Fruit fly (Drosophila melanogaster) whole organism, embryonic: ENCODE measurements around the gene Jhbp7.

Experiments used
- Abd-B ChIP-seq: fragments of 200-800 bp; sonication (Bioruptor generic); optimal IDR thresholded peaks from 2 replicates; lab custom pipeline; 2018; ENCODE audit warnings: missing biosample characterization, mild to moderate bottlenecking, missing genetic modification characterization, moderate library complexity
- Ada2b ChIP-seq: fragments of 200-800 bp; sonication (Bioruptor generic); IDR thresholded peaks from 2 replicates; pipeline ENCODE4 v1.3.6; 2022; ENCODE audit warnings: missing biosample characterization, missing genetic modification characterization
- Adf1 ChIP-seq: fragments of 200-800 bp; sonication (Bioruptor generic); IDR thresholded peaks from 2 replicates; pipeline ENCODE4 v1.3.6; 2022; ENCODE audit warnings: missing biosample characterization, missing genetic modification characterization
- CG10209 ChIP-seq: fragments of 200-800 bp; sonication (Bioruptor generic); optimal IDR thresholded peaks from 3 replicates; lab custom pipeline; 2017; ENCODE audit warnings: missing biosample characterization, mild to moderate bottlenecking, missing genetic modification characterization, missing genetic modification reagents
- CG13424 ChIP-seq: fragments of 200-800 bp; sonication (Bioruptor generic); optimal IDR thresholded peaks from 2 replicates; lab custom pipeline; 2019; ENCODE audit warnings: missing biosample characterization, mild to moderate bottlenecking, missing genetic modification characterization, moderate library complexity
- CG15601 ChIP-seq: fragments of 200-800 bp; sonication (Bioruptor generic); optimal IDR thresholded peaks from 3 replicates; lab custom pipeline; 2019; ENCODE audit warnings: missing biosample characterization, mild to moderate bottlenecking, missing genetic modification characterization, moderate library complexity
- CG16815 ChIP-seq: fragments of 200-800 bp; sonication (Bioruptor generic); optimal IDR thresholded peaks from 3 replicates; lab custom pipeline; 2017; ENCODE audit warnings: missing biosample characterization, mild to moderate bottlenecking, missing genetic modification characterization
- CG17361 ChIP-seq: fragments of 200-800 bp; sonication (Bioruptor generic); IDR thresholded peaks from 3 replicates; pipeline ENCODE4 v1.3.6; 2022; ENCODE audit warnings: missing biosample characterization, missing genetic modification characterization
- CG17802 ChIP-seq: fragments of 200-800 bp; sonication (Bioruptor generic); optimal IDR thresholded peaks from 2 replicates; lab custom pipeline; 2018; ENCODE audit warnings: missing biosample characterization, mild to moderate bottlenecking, missing genetic modification characterization, moderate library complexity
- CG2875 ChIP-seq: fragments of 200-800 bp; sonication (Bioruptor generic); optimal IDR thresholded peaks from 2 replicates; lab custom pipeline; 2017; ENCODE audit warnings: missing biosample characterization, mild to moderate bottlenecking, missing genetic modification characterization, missing genetic modification reagents
- CG30020 ChIP-seq: fragments of 200-800 bp; optimal IDR thresholded peaks from 2 replicates; lab custom pipeline; 2019; ENCODE audit warnings: missing biosample characterization, mild to moderate bottlenecking, missing genetic modification characterization, moderate library complexity
- CG34376 ChIP-seq: fragments of 200-800 bp; sonication (Bioruptor generic); optimal IDR thresholded peaks from 2 replicates; lab custom pipeline; 2018; ENCODE audit warnings: missing biosample characterization, mild to moderate bottlenecking, missing genetic modification characterization
- CG3847 ChIP-seq: fragments of 200-800 bp; sonication (Bioruptor generic); IDR thresholded peaks from 2 replicates; pipeline ENCODE4 v1.3.6; 2022; ENCODE audit warnings: missing biosample characterization, missing genetic modification characterization
- CG42726 ChIP-seq: fragments of 200-800 bp; sonication (Bioruptor generic); IDR thresholded peaks from 2 replicates; pipeline ENCODE4 v1.3.6; 2022; ENCODE audit warnings: missing biosample characterization, missing genetic modification characterization; ENCODE audit not compliant: partially characterized antibody
- CG4360 ChIP-seq: fragments of 200-800 bp; sonication (Bioruptor generic); IDR thresholded peaks from 2 replicates; pipeline ENCODE4 v1.3.6; 2022; ENCODE audit warnings: missing biosample characterization, missing genetic modification characterization
- CG8281 ChIP-seq: fragments of 200-800 bp; sonication (Bioruptor generic); optimal IDR thresholded peaks from 2 replicates; lab custom pipeline; 2018; ENCODE audit warnings: missing biosample characterization, mild to moderate bottlenecking, missing genetic modification characterization, moderate library complexity
- CG8924 ChIP-seq: fragments of 200-800 bp; optimal IDR thresholded peaks from 3 replicates; lab custom pipeline; 2019; ENCODE audit warnings: missing biosample characterization, mild to moderate bottlenecking, missing genetic modification characterization, moderate library complexity
- CG9215 ChIP-seq: fragments of 200-800 bp; sonication (Bioruptor generic); IDR thresholded peaks from 2 replicates; pipeline ENCODE4 v1.3.6; 2022; ENCODE audit warnings: missing biosample characterization, missing genetic modification characterization
- CoRest ChIP-seq: fragments of 200-800 bp; sonication (Bioruptor generic); optimal IDR thresholded peaks from 3 replicates; lab custom pipeline; 2018; ENCODE audit warnings: missing biosample characterization, mild to moderate bottlenecking, missing genetic modification characterization, moderate library complexity
- Dip2 ChIP-seq: fragments of 200-800 bp; sonication (Bioruptor generic); IDR thresholded peaks from 2 replicates; pipeline ENCODE4 v1.3.6; 2022; ENCODE audit warnings: missing biosample characterization, missing genetic modification characterization
- ERR ChIP-seq: fragments of 200-800 bp; sonication (Bioruptor generic); optimal IDR thresholded peaks from 2 replicates; lab custom pipeline; 2016; ENCODE audit warnings: missing biosample characterization, missing genetic modification characterization
- Ets65A ChIP-seq: fragments of 200-800 bp; sonication (Bioruptor generic); peaks from one replicate; lab custom pipeline; 2016; ENCODE audit warnings: missing biosample characterization, missing genetic modification characterization
- Fer2 ChIP-seq: fragments of 200-800 bp; sonication (Bioruptor generic); optimal IDR thresholded peaks from 2 replicates; lab custom pipeline; 2018; ENCODE audit warnings: missing biosample characterization, mild to moderate bottlenecking, missing genetic modification characterization, moderate library complexity
- Fer3 ChIP-seq: fragments of 200-800 bp; sonication (Bioruptor generic); optimal IDR thresholded peaks from 2 replicates; lab custom pipeline; 2018; ENCODE audit warnings: missing biosample characterization, mild to moderate bottlenecking, missing genetic modification characterization, moderate library complexity
- HLH54F ChIP-seq: fragments of 200-800 bp; sonication (Bioruptor generic); optimal IDR thresholded peaks from 3 replicates; lab custom pipeline; 2016; ENCODE audit warnings: missing biosample characterization, missing genetic modification characterization
- Hmr ChIP-seq: fragments of 200-800 bp; sonication (Bioruptor generic); optimal IDR thresholded peaks from 3 replicates; lab custom pipeline; 2017; ENCODE audit warnings: mild to moderate bottlenecking, missing biosample characterization, missing genetic modification reagents, missing genetic modification characterization
- MBD-R2 ChIP-seq: fragments of 200-800 bp; sonication (Bioruptor generic); IDR thresholded peaks from 2 replicates; pipeline ENCODE4 v1.3.6; 2022; ENCODE audit warnings: missing biosample characterization, missing genetic modification characterization
- Med ChIP-seq: fragments of 200-800 bp; sonication (Bioruptor generic); peaks from one replicate; lab custom pipeline; 2016; ENCODE audit warnings: missing biosample characterization, missing genetic modification characterization, mild to moderate bottlenecking, inconsistent platforms, moderate library complexity
- Optix ChIP-seq: fragments of 200-800 bp; sonication (Bioruptor generic); IDR thresholded peaks from 3 replicates; pipeline ENCODE4 v1.3.6; 2022; ENCODE audit warnings: missing biosample characterization, missing genetic modification characterization
- Rfx ChIP-seq: fragments of 200-800 bp; sonication (Bioruptor generic); IDR thresholded peaks from 2 replicates; pipeline ENCODE4 v1.3.6; 2022; ENCODE audit warnings: missing biosample characterization, missing genetic modification characterization
- Side ChIP-seq: fragments of 200-800 bp; sonication (Bioruptor generic); optimal IDR thresholded peaks from 2 replicates; lab custom pipeline; 2016; ENCODE audit warnings: missing biosample characterization, missing genetic modification characterization
- Taf1 ChIP-seq: fragments of 200-800 bp; sonication (Bioruptor generic); IDR thresholded peaks from 2 replicates; pipeline ENCODE4 v1.3.6; 2022; ENCODE audit warnings: missing biosample characterization, missing genetic modification characterization
- abd-A ChIP-seq: fragments of 200-800 bp; sonication (Bioruptor generic); optimal IDR thresholded peaks from 3 replicates; lab custom pipeline; 2019; ENCODE audit warnings: missing biosample characterization, mild to moderate bottlenecking, missing genetic modification characterization, moderate library complexity
- ash1 ChIP-seq: fragments of 200-800 bp; sonication (Bioruptor generic); optimal IDR thresholded peaks from 2 replicates; lab custom pipeline; 2018; ENCODE audit warnings: missing biosample characterization, mild to moderate bottlenecking, missing genetic modification characterization
- bowl ChIP-seq: fragments of 200-800 bp; sonication (Bioruptor generic); IDR thresholded peaks from 2 replicates; pipeline ENCODE4 v1.3.6; 2022; ENCODE audit warnings: missing biosample characterization, missing genetic modification characterization
- btn ChIP-seq: fragments of 200-800 bp; sonication (Bioruptor generic); optimal IDR thresholded peaks from 2 replicates; lab custom pipeline; 2016; ENCODE audit warnings: missing biosample characterization, missing genetic modification characterization
- cad ChIP-seq: fragments of >200 bp; optimal IDR thresholded peaks from 2 replicates; lab custom pipeline; 2017; ENCODE audit warnings: missing biosample characterization, missing genetic modification characterization
- dati ChIP-seq: fragments of 200-800 bp; sonication (Bioruptor generic); IDR thresholded peaks from 2 replicates; pipeline ENCODE4 v1.3.6; 2022; ENCODE audit warnings: missing biosample characterization, missing genetic modification characterization
- fu2 ChIP-seq: fragments of 200-800 bp; sonication (Bioruptor generic); optimal IDR thresholded peaks from 2 replicates; lab custom pipeline; 2016; ENCODE audit warnings: missing biosample characterization, missing genetic modification characterization
- gsb ChIP-seq: fragments of 200-800 bp; sonication (Bioruptor generic); IDR thresholded peaks from 2 replicates; pipeline ENCODE4 v1.3.6; 2022; ENCODE audit warnings: missing biosample characterization, missing genetic modification characterization
- ind ChIP-seq: fragments of 200-800 bp; sonication (Bioruptor generic); optimal IDR thresholded peaks from 3 replicates; lab custom pipeline; 2016; ENCODE audit warnings: missing biosample characterization, missing genetic modification characterization
- inv ChIP-seq: fragments of 200-800 bp; sonication (Bioruptor generic); IDR thresholded peaks from 2 replicates; pipeline ENCODE4 v1.3.6; 2022; ENCODE audit warnings: missing biosample characterization, missing genetic modification characterization; ENCODE audit not compliant: partially characterized antibody
- pan ChIP-seq, 4 experiments: fragments of >200 bp in 3 of 4; fragments of 200-800 bp in 1 of 4; sonication (Bioruptor generic) in 1 of 4; optimal IDR thresholded peaks in 3 of 4; IDR thresholded peaks in 1 of 4; 2 replicates each; pipeline versions ENCODE4 v1.3.6 to Lab custom; 2017 to 2022; ENCODE audit warnings: missing biosample characterization in 2 of 4, missing genetic modification characterization in 2 of 4, mixed read lengths in 1 of 4
- pros ChIP-seq: fragments of 200-800 bp; sonication (Bioruptor generic); optimal IDR thresholded peaks from 3 replicates; lab custom pipeline; 2019; ENCODE audit warnings: missing biosample characterization, mild to moderate bottlenecking, missing genetic modification characterization, moderate library complexity
- pum ChIP-seq: fragments of 200-800 bp; sonication (Bioruptor generic); optimal IDR thresholded peaks from 2 replicates; lab custom pipeline; 2016; ENCODE audit warnings: missing biosample characterization, missing genetic modification characterization
- seq ChIP-seq: fragments of 200-800 bp; sonication (Bioruptor generic); IDR thresholded peaks from 2 replicates; pipeline ENCODE4 v1.3.6; 2022; ENCODE audit warnings: missing biosample characterization, missing genetic modification characterization
- sisA ChIP-seq: fragments of 200-800 bp; sonication (Bioruptor generic); IDR thresholded peaks from 2 replicates; pipeline ENCODE4 v1.3.6; 2022; ENCODE audit warnings: missing biosample characterization, missing genetic modification characterization
- slbo ChIP-seq: fragments of 200-800 bp; sonication (Bioruptor generic); IDR thresholded peaks from 2 replicates; pipeline ENCODE4 v1.3.6; 2022; ENCODE audit warnings: missing biosample characterization, missing genetic modification characterization
- sqz ChIP-seq: fragments of 200-800 bp; sonication (Bioruptor generic); optimal IDR thresholded peaks from 3 replicates; lab custom pipeline; 2018; ENCODE audit warnings: missing biosample characterization, mild to moderate bottlenecking, missing genetic modification characterization
- stwl ChIP-seq: fragments of 200-800 bp; sonication (Bioruptor generic); optimal IDR thresholded peaks from 3 replicates; lab custom pipeline; 2018; ENCODE audit warnings: missing biosample characterization, mild to moderate bottlenecking, missing genetic modification characterization, moderate library complexity

The Jhbp7 gene

dm6 chr3R:25247379-25247869 lies 10.0 kb downstream of the Jhbp7 start, which contains the start of the genes RpS27 and Nup37 (continued):
- peak; percentile 73 for TF ChIP-seq pros
- TF ChIP-seq CG4360, result peak; percentile 67
- peak; percentile 95 for TF ChIP-seq stwl
- TF ChIP-seq Rfx, result peak; percentile 99
- TF ChIP-seq inv, result no peak
- peak; percentile 95 for TF ChIP-seq CoRest (tag; lab: Kevin White, UChicago)
- TF ChIP-seq gsb, result peak; percentile 95
- TF ChIP-seq cad (GFP tag; lab: Kevin White, UChicago), result no peak
- TF ChIP-seq CG17361 (GFP tag; lab: Robert Waterston, UW), result peak; percentile 99
- peak; percentile 93 for TF ChIP-seq Abd-B (GFP tag; lab: Kevin White, UChicago)
- peak; percentile 100 for TF ChIP-seq CG34376 (GFP tag; lab: Kevin White, UChicago)
- TF ChIP-seq sisA, result peak; percentile 95
- TF ChIP-seq CG9215, result peak; percentile 91
- peak; percentile 98 for TF ChIP-seq fu2 (GFP tag; lab: Kevin White, UChicago)
- no peak for TF ChIP-seq pan (optimal IDR thresholded peaks at IDR 0.05; lab: Kevin White, UChicago)
- peak in 1 of 2 experiments; percentile 97 for TF ChIP-seq pan (GFP tag; optimal IDR thresholded peaks at IDR 0.05 in 1 of 2, IDR thresholded peaks at IDR 0.05 in 1 of 2)
- no peak for TF ChIP-seq abd-A (tag; lab: Kevin White, UChicago)
- 0 out of 2 replicates have a peak, but pooled peaks have one; percentile 14 for TF ChIP-seq Dip2 (GFP tag; lab: Robert Waterston, UW)
- peak; percentile 89 for TF ChIP-seq seq (GFP tag; lab: Robert Waterston, UW)
- TF ChIP-seq Adf1 (GFP tag; lab: Robert Waterston, UW), result peak; percentile 79
- TF ChIP-seq Side (GFP tag; lab: Kevin White, UChicago), result peak; percentile 99
- peak; percentile 96 for TF ChIP-seq dati
- TF ChIP-seq ind (GFP tag; lab: Kevin White, UChicago), result peak; percentile 96
- peak; percentile 94 for TF ChIP-seq CG15601 (tag; lab: Kevin White, UChicago)
- peak; percentile 95 for TF ChIP-seq CG16815 (GFP tag; lab: Kevin White, UChicago)
- TF ChIP-seq bowl (GFP tag; lab: Robert Waterston, UW), result peak; percentile 88
- TF ChIP-seq ash1 (GFP tag; lab: Kevin White, UChicago), result peak; percentile 99
- no peak for TF ChIP-seq CG42726
- peak; percentile 98 for TF ChIP-seq Fer3 (tag; lab: Kevin White, UChicago)
- TF ChIP-seq Hmr, result peak; percentile 99
- TF ChIP-seq CG8281 (tag; lab: Kevin White, UChicago), result peak; percentile 87
- TF ChIP-seq MBD-R2, result peak; percentile 86
- peak; percentile 100 for TF ChIP-seq Med
- TF ChIP-seq CG8924 (tag; lab: Kevin White, UChicago), result peak; percentile 93
- peak; percentile 98 for TF ChIP-seq HLH54F
- peak; percentile 96 for TF ChIP-seq Optix
- peak; percentile 90 for TF ChIP-seq ERR (GFP tag; lab: Kevin White, UChicago)
- TF ChIP-seq Ada2b (GFP tag; lab: Robert Waterston, UW), result peak; percentile 87
- TF ChIP-seq CG3847, result peak; percentile 98
- TF ChIP-seq btn, result peak; percentile 97
- peak; percentile 98 for TF ChIP-seq sqz (GFP tag; lab: Kevin White, UChicago)
- peak; percentile 97 for TF ChIP-seq pum (GFP tag; lab: Kevin White, UChicago)
- TF ChIP-seq Taf1 (GFP tag; lab: Robert Waterston, UW), result peak; percentile 81; the same call in 1 of the 2 replicates
- TF ChIP-seq CG13424, result peak; percentile 88
- TF ChIP-seq Fer2, result peak; percentile 98
- TF ChIP-seq CG2875 (GFP tag; lab: Kevin White, UChicago), result peak; percentile 98
- peak; percentile 99 for TF ChIP-seq CG10209 (GFP tag; lab: Kevin White, UChicago)
- peak; percentile 94 for TF ChIP-seq CG17802 (tag; lab: Kevin White, UChicago)
- peak; percentile 100 for TF ChIP-seq Ets65A
- TF ChIP-seq slbo (GFP tag; lab: Robert Waterston, UW), result peak; percentile 98
- peak; percentile 82 for TF ChIP-seq CG30020 (tag; lab: Kevin White, UChicago)
